Fruit fly (Drosophila melanogaster): ENCODE data around the gene Rpt2.

DNA sequence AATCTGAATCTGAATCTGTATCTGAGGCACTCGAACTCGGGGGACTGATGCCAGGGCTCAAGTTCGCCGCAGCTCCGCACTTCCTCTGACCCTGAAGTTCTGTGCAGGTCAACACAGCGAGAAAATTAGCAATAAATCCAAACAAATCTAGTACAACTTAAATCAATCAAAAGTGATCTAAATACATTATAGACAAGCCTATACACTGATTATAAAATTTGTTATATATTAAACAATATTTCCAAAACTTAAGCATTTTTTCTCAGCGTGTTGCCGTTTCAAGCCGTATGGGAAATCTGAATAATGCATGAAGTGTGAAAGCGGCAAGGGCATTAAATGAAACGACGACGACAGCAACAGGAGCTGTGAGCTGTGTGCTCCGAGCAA is 16.3 kb downstream of the Rpt2 start:
- TF ChIP-seq Crg-1 (GFP tag; optimal IDR thresholded peaks at IDR 0.05) = no peak
- no peak for TF ChIP-seq bab1 (GFP tag; optimal IDR thresholded peaks at IDR 0.05)
- TF ChIP-seq cic (GFP tag; optimal IDR thresholded peaks at IDR 0.05) = no peak
- TF ChIP-seq kay (GFP tag; ENCODE audit: borderline replicate concordance) = no peak
- TF ChIP-seq Hr96 (GFP tag; optimal IDR thresholded peaks at IDR 0.05) = no peak
- no peak for TF ChIP-seq CG7101 (tag; optimal IDR thresholded peaks at IDR 0.05)
- TF ChIP-seq tj (GFP tag; optimal IDR thresholded peaks at IDR 0.05) = no peak
- TF ChIP-seq CG33017 (tag; optimal IDR thresholded peaks at IDR 0.05) = no peak
- no peak for TF ChIP-seq CG7045 (GFP tag; optimal IDR thresholded peaks at IDR 0.05)
- no peak for TF ChIP-seq pad (GFP tag; optimal IDR thresholded peaks at IDR 0.05)

Measured in whole organism, adult.